Fruit fly (Drosophila melanogaster): ENCODE data around the gene CG6683.

Gene CG6683

DNA sequence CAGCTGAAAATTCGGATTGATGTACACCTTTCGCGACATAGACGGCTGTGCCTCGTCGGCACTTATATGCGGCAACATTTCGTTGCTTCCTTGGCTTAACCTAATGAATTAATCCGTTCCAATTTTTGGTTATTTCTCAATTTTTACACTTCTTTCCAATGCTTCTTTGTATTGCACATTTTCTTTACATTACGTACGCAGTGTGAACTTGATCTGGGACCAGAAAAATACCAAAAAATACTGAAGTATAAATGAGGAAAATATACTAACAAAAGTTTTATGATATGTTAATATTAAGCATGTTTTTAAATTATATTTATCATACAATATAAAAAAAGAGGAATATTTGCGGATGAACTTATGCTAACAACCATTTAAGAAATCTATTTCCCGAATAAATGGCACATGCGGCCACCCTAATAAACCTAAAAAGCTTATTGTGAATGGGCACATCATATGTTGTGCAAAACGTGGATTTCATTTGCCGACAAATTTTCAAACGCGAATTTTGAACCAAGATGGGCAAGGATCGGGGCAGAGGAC is 5.1 kb downstream of the CG6683 start, which contains the start of the genes ZC3H3 and Pus7 (continued):
- peak; percentile 31 for TF ChIP-seq Spps (tag; optimal IDR thresholded peaks at IDR 0.05)
- peak; percentile 65 for TF ChIP-seq MBD-R2 (GFP tag; IDR thresholded peaks at IDR 0.05)
- peak; percentile 90 for TF ChIP-seq MESR4 (GFP tag; optimal IDR thresholded peaks at IDR 0.05)
- TF ChIP-seq chinmo (GFP tag; IDR thresholded peaks at IDR 0.05; ENCODE audit: partially characterized antibody): peak; percentile 65; the same call in 1 of the 4 replicates
- TF ChIP-seq hkb (optimal IDR thresholded peaks at IDR 0.05): no peak
- TF ChIP-seq hkb (GFP tag; IDR thresholded peaks at IDR 0.05): peak; percentile 18; the same call in 1 of the 2 replicates
- TF ChIP-seq PHDP (tag; optimal IDR thresholded peaks at IDR 0.05): peak; percentile 52
- TF ChIP-seq YL-1 (GFP tag; optimal IDR thresholded peaks at IDR 0.05): peak; percentile 67
- TF ChIP-seq CG13287 (GFP tag; IDR thresholded peaks at IDR 0.05; ENCODE audit: partially characterized antibody): peak; percentile 47
- TF ChIP-seq CG10654 (GFP tag; optimal IDR thresholded peaks at IDR 0.05): peak; percentile 4
- TF ChIP-seq CG8924 (tag; optimal IDR thresholded peaks at IDR 0.05): peak; percentile 16
- no peak for TF ChIP-seq CG33557 (GFP tag; optimal IDR thresholded peaks at IDR 0.05)
- peak; percentile 44 for TF ChIP-seq CG30020 (tag; optimal IDR thresholded peaks at IDR 0.05)
- TF ChIP-seq D (optimal IDR thresholded peaks at IDR 0.05): no peak
- TF ChIP-seq D (GFP tag; optimal IDR thresholded peaks at IDR 0.05): no peak
- no peak for TF ChIP-seq D19B (GFP tag; optimal IDR thresholded peaks at IDR 0.05)
- peak; percentile 42 for TF ChIP-seq CG15514 (GFP tag; optimal IDR thresholded peaks at IDR 0.05)
- TF ChIP-seq Hr51 (GFP tag; optimal IDR thresholded peaks at IDR 0.05): peak in 1 of 2 experiments; percentile 32
- TF ChIP-seq Blimp-1 (GFP tag; optimal IDR thresholded peaks at IDR 0.05): no peak
- 0 out of 3 replicates have a peak, but pooled peaks have one; percentile 41 for TF ChIP-seq Dbx (GFP tag; IDR thresholded peaks at IDR 0.05)
- TF ChIP-seq ftz-f1 (GFP tag; optimal IDR thresholded peaks at IDR 0.05): peak; percentile 76
- peak; percentile 56 for TF ChIP-seq pzg (GFP tag; optimal IDR thresholded peaks at IDR 0.05)
- TF ChIP-seq dpn (GFP tag; optimal IDR thresholded peaks at IDR 0.05): peak in 1 of 2 experiments; percentile 25
- TF ChIP-seq CG9437 (GFP tag; optimal IDR thresholded peaks at IDR 0.05): peak; percentile 78
- peak; percentile 44 for TF ChIP-seq Nf-YC (tag; optimal IDR thresholded peaks at IDR 0.05)
- peak; percentile 61 for TF ChIP-seq Med (GFP tag)
- TF ChIP-seq CG5953 (GFP tag; IDR thresholded peaks at IDR 0.05): no peak
- TF ChIP-seq rib (GFP tag; IDR thresholded peaks at IDR 0.05): no peak
- TF ChIP-seq trem (tag; optimal IDR thresholded peaks at IDR 0.05): peak; percentile 65
- no peak for TF ChIP-seq CG6654 (GFP tag; optimal IDR thresholded peaks at IDR 0.05)
- peak; percentile 31 for TF ChIP-seq Max (GFP tag; optimal IDR thresholded peaks at IDR 0.05)
- TF ChIP-seq stwl (tag; optimal IDR thresholded peaks at IDR 0.05): peak; percentile 45
- TF ChIP-seq Lhr (GFP tag; optimal IDR thresholded peaks at IDR 0.05): peak; percentile 6
- peak; percentile 100 for TF ChIP-seq CG2712 (tag; optimal IDR thresholded peaks at IDR 0.05)
- peak; percentile 65 for TF ChIP-seq CG4617 (GFP tag; optimal IDR thresholded peaks at IDR 0.05; ENCODE audit: borderline replicate concordance)
- no peak for TF ChIP-seq Bdp1 (GFP tag; optimal IDR thresholded peaks at IDR 0.05)
- peak; percentile 51 for TF ChIP-seq CG17829 (tag; optimal IDR thresholded peaks at IDR 0.05)
- peak; percentile 59 for TF ChIP-seq CG2116 (GFP tag; optimal IDR thresholded peaks at IDR 0.05)
- no peak for TF ChIP-seq mirr (GFP tag; optimal IDR thresholded peaks at IDR 0.05)
- TF ChIP-seq CG15479 (GFP tag; optimal IDR thresholded peaks at IDR 0.05): peak; percentile 58
- peak; percentile 65 for TF ChIP-seq CG12391 (tag; optimal IDR thresholded peaks at IDR 0.05)
- peak; percentile 7 for TF ChIP-seq CG6683 (GFP tag; optimal IDR thresholded peaks at IDR 0.05)
- TF ChIP-seq CG9797 (GFP tag; optimal IDR thresholded peaks at IDR 0.05): peak; percentile 73
- no peak for TF ChIP-seq kah (GFP tag; optimal IDR thresholded peaks at IDR 0.05)
- peak; percentile 2 for TF ChIP-seq CG10979 (tag; optimal IDR thresholded peaks at IDR 0.05)
- peak; percentile 57 for TF ChIP-seq CG12659 (GFP tag; optimal IDR thresholded peaks at IDR 0.05)
- no peak for TF ChIP-seq CG42726 (GFP tag; IDR thresholded peaks at IDR 0.05; ENCODE audit: partially characterized antibody)
- peak; percentile 43 for TF ChIP-seq CG15601 (tag; optimal IDR thresholded peaks at IDR 0.05)
- peak; percentile 66 for TF ChIP-seq E2f2 (GFP tag; IDR thresholded peaks at IDR 0.05)
